Worm (Caenorhabditis elegans) whole organism, mixed stage, embryonic: Measurements from ENCODE around the gene nrde-4.

Experiments used
- blmp-1 ChIP-seq: fragments of 150-350 bp; optimal IDR thresholded peaks from 2 replicates; lab custom pipeline; 2014; ENCODE audit warnings: missing biosample characterization, missing genetic modification characterization
- ceh-43 ChIP-seq: fragments of 200-800 bp; sonication (Bioruptor generic); optimal IDR thresholded peaks from 2 replicates; lab custom pipeline; 2018; ENCODE audit warnings: mild to moderate bottlenecking, missing genetic modification characterization, moderate library complexity, missing compliant biosample characterization
- elt-1 ChIP-seq: sonication (generic microtip); optimal IDR thresholded peaks from 2 replicates; lab custom pipeline; 2017; ENCODE audit warnings: missing genetic modification characterization, mild to moderate bottlenecking, missing compliant biosample characterization, antibody characterized with exemption, moderate library complexity, borderline replicate concordance; ENCODE audit not compliant: insufficient read depth
- elt-3 ChIP-seq: fragments of 150-350 bp; optimal IDR thresholded peaks from 2 replicates; lab custom pipeline; 2014; ENCODE audit warnings: missing biosample characterization, missing genetic modification characterization
- lin-13 ChIP-seq: fragments of 150-350 bp; optimal IDR thresholded peaks from 2 replicates; lab custom pipeline; 2014; ENCODE audit warnings: missing biosample characterization, missing genetic modification characterization
- lsy-2 ChIP-seq: fragments of 150-350 bp; optimal IDR thresholded peaks from 2 replicates; lab custom pipeline; 2014; ENCODE audit warnings: missing biosample characterization, missing genetic modification characterization
- mab-5 ChIP-seq: fragments of 150-350 bp; optimal IDR thresholded peaks from 2 replicates; lab custom pipeline; 2014; ENCODE audit warnings: missing biosample characterization, missing genetic modification characterization
- nhr-12 ChIP-seq: fragments of 150-350 bp; optimal IDR thresholded peaks from 2 replicates; lab custom pipeline; 2014; ENCODE audit warnings: missing biosample characterization, missing genetic modification characterization
- nhr-76 ChIP-seq: sonication (generic microtip); optimal IDR thresholded peaks from 2 replicates; lab custom pipeline; 2017; ENCODE audit warnings: missing biosample characterization, missing genetic modification characterization
- snpc-4 ChIP-seq: fragments of 150-350 bp; optimal IDR thresholded peaks from 2 replicates; lab custom pipeline; 2014; ENCODE audit warnings: missing biosample characterization, missing genetic modification characterization
- sptf-1 ChIP-seq: sonication (generic microtip); optimal IDR thresholded peaks from 2 replicates; lab custom pipeline; 2017; ENCODE audit warnings: mild to moderate bottlenecking, missing genetic modification characterization, moderate library complexity, missing compliant biosample characterization
- unc-39 ChIP-seq: fragments of 150-350 bp; optimal IDR thresholded peaks from 2 replicates; lab custom pipeline; 2014; ENCODE audit warnings: missing biosample characterization, missing genetic modification characterization
- unc-62 ChIP-seq: fragments of 150-350 bp; optimal IDR thresholded peaks from 2 replicates; lab custom pipeline; 2014; ENCODE audit warnings: missing biosample characterization, missing genetic modification reagents, missing genetic modification characterization
- ztf-11 ChIP-seq: fragments of 150-350 bp; optimal IDR thresholded peaks from 2 replicates; lab custom pipeline; 2014; ENCODE audit warnings: missing biosample characterization, missing genetic modification characterization

DNA sequence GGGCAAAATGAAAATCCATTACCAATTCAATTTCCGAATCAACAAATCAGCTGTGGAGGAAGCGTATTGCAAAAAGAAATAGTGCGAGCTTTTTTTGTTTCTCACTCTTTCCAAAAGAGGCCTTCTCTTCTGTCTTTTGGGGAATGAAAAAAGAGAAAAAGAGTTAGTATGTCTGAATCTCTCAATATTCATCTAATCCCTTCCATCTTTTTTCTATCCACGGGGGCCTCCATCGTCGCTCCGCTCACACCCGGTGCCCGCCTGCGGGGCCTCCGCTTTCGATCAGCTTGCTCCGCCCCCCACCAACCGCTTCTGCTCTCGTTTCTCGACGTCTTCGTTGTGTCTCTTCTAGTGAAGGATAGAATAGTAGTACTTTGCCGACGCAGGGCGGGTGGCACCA lies 34.8 kb downstream of the nrde-4 start:
- TF ChIP-seq blmp-1 (tag; lab: Kevin White, UChicago) (no peak), unc-62 (GFP tag; lab: Kevin White, UChicago) (no peak), elt-1 (tag; lab: Kevin White, UChicago) (no peak), snpc-4 (tag; lab: Kevin White, UChicago) (no peak), ztf-11 (tag; lab: Kevin White, UChicago) (no peak), lin-13 (tag; lab: Kevin White, UChicago) (no peak), lsy-2 (tag; lab: Kevin White, UChicago) (no peak), unc-39 (tag; lab: Kevin White, UChicago) (no peak), mab-5 (tag; lab: Kevin White, UChicago) (no peak), ceh-43 (GFP tag; lab: Kevin White, UChicago) (no peak), sptf-1 (peak; percentile 57), nhr-76 (tag; lab: Kevin White, UChicago) (no peak), nhr-12 (no peak), elt-3 (tag; lab: Kevin White, UChicago) (no peak)
